Worm (Caenorhabditis elegans): Measurements from ENCODE around the gene F26F12.2.

The F26F12.2 gene

ce11 chrV:5851631-5852030 lies 13.2 kb upstream of the F26F12.2 start:
- TF ChIP-seq peb-1 (tag; optimal IDR thresholded peaks at IDR 0.05) (no peak), F13H6.1 (tag; optimal IDR thresholded peaks at IDR 0.05) (peak; percentile 16), nhr-129 (tag; optimal IDR thresholded peaks at IDR 0.05) (peak; percentile 73), sma-9 (GFP tag; optimal IDR thresholded peaks at IDR 0.05) (peak; percentile 36), sma-9 (tag; optimal IDR thresholded peaks at IDR 0.05) (no peak)

DNA sequence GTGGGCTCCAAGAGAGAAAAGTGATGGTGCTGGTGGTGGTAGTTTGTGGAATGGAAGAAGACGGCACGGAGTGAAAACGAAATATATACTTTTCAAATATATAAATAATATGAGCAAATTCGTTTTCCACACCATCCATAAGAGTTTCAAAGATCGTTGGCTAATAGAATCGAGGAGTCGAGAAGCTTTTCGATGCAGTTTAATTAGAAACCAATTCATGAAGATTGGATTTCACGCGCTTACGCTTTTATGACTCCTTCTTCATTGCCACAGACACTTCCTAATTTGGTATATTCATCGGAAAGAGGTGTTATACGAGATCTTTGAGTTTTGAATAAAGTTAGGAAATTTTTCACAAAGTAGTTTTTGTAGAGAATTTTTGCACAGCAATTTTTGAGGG lies 12.3 kb upstream of the F26F12.2 start:
- TF ChIP-seq unc-62 (GFP tag; optimal IDR thresholded peaks at IDR 0.05) (no peak), lin-13 (GFP tag; optimal IDR thresholded peaks at IDR 0.05) (no peak), nhr-21 (tag; optimal IDR thresholded peaks at IDR 0.05) (no peak), mab-5 (tag; optimal IDR thresholded peaks at IDR 0.05) (no peak), nhr-129 (tag; optimal IDR thresholded peaks at IDR 0.05) (no peak), lin-39 (tag; optimal IDR thresholded peaks at IDR 0.05) (no peak)

DNA sequence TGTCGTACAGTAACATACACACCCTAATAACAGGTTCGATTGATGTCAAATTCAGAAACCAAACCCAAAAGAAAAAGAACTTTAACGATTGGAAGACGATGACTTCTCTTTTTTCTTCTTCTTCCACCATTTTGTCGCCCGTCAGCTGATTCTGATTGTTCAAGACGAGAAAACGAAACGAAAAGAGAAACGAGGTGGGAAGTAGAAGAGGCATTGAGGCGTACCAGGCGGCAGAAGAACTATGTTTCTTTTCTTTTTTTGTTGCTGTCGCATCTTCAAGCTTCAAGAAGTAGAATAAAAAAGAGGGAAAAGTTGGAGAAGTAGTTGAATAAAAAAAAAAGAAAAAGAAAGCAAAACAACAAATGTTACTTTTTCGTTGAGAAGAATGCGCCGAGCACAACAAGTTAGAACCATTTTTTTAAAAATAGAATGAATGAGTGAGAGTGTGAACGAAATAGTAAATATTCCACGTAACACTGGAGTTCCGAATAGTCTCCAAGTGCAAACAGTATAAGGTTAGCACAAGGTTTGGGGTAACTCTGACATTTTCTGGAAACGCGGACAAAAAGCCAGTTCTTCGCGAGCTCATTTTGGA lies 9.7 kb upstream of the F26F12.2 start:
- TF ChIP-seq unc-55 (GFP tag; optimal IDR thresholded peaks at IDR 0.05) (peak; percentile 59), elt-1 (tag; optimal IDR thresholded peaks at IDR 0.05) (no peak), ztf-4 (tag; optimal IDR thresholded peaks at IDR 0.05) (peak; percentile 19), sma-9 (GFP tag; optimal IDR thresholded peaks at IDR 0.05) (no peak), sma-9 (tag; optimal IDR thresholded peaks at IDR 0.05) (no peak), nhr-25 (tag; optimal IDR thresholded peaks at IDR 0.05) (peak; percentile 16), nhr-129 (tag; optimal IDR thresholded peaks at IDR 0.05) (peak; percentile 55), F13H6.1 (tag; optimal IDR thresholded peaks at IDR 0.05) (peak; percentile 53), C34F6.9 (tag; optimal IDR thresholded peaks at IDR 0.05) (peak; percentile 11), zag-1 (tag; optimal IDR thresholded peaks at IDR 0.05) (no peak)

- TF ChIP-seq nhr-77 (tag; optimal IDR thresholded peaks at IDR 0.05) = no peak
- no peak for TF ChIP-seq nhr-12 (tag; optimal IDR thresholded peaks at IDR 0.05)
- no peak for TF ChIP-seq mdl-1 (tag; optimal IDR thresholded peaks at IDR 0.05)
- peak; percentile 35 for TF ChIP-seq nhr-129 (tag; optimal IDR thresholded peaks at IDR 0.05)
- TF ChIP-seq alr-1 (tag; optimal IDR thresholded peaks at IDR 0.05) = no peak
- peak; percentile 8 for TF ChIP-seq C34F6.9 (tag; optimal IDR thresholded peaks at IDR 0.05)
- no peak for TF ChIP-seq gmeb-1 (tag; optimal IDR thresholded peaks at IDR 0.05)
- no peak for TF ChIP-seq ztf-4 (tag; optimal IDR thresholded peaks at IDR 0.05)
- no peak for TF ChIP-seq lin-39 (tag; optimal IDR thresholded peaks at IDR 0.05)
- no peak for TF ChIP-seq elt-3 (tag; optimal IDR thresholded peaks at IDR 0.05)
- TF ChIP-seq blmp-1 (tag; optimal IDR thresholded peaks at IDR 0.05; ENCODE audit: insufficient read depth) = no peak
Measured at ce11 chrV:5846729-5847128, 8.3 kb upstream of the F26F12.2 start.

DNA sequence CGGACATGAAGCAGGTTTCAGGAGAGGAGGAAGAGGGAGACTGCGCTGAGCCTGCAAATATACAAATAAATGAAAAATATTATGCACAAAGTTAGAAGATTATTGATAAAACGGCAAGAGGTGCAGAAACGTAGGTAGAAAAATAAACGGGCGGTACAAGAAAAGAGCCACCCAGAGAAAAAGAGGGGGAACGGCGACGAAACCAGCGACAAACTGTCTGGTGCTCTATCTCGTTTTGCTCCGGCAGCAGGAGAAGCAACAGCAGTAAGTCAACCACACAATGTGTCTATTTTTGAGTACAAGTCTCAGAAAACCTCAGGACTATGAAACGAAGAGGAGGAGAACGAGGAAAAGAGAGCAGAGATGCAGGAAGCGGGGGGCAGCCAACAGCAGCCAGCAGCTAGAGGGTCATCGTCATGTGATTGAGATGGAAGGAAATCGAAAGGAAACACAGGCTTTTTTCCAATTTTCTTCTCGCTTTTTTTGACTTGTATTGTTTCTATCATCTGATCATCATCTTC lies 7.3 kb upstream of the F26F12.2 start, which contains the start of gene F26F12.3:
Gene F26F12.3 (minus strand): TSS at position 51 of the 521 bp plus-strand sequence.
- TF ChIP-seq ztf-11 (tag; optimal IDR thresholded peaks at IDR 0.05) (no peak), blmp-1 (tag; optimal IDR thresholded peaks at IDR 0.05; ENCODE audit: insufficient read depth) (peak; percentile 75), nhr-10 (tag; optimal IDR thresholded peaks at IDR 0.05) (no peak), lin-39 (tag; optimal IDR thresholded peaks at IDR 0.05) (no peak), sma-3 (GFP tag; optimal IDR thresholded peaks at IDR 0.05) (peak; percentile 88), nhr-129 (tag; optimal IDR thresholded peaks at IDR 0.05) (peak; percentile 89), elt-1 (tag; optimal IDR thresholded peaks at IDR 0.05) (no peak), nhr-25 (tag; optimal IDR thresholded peaks at IDR 0.05) (peak; percentile 30), Y55F3AM.14 (GFP tag; optimal IDR thresholded peaks at IDR 0.05) (peak; percentile 44), crh-2 (tag; optimal IDR thresholded peaks at IDR 0.05) (peak; percentile 24), C34F6.9 (tag; optimal IDR thresholded peaks at IDR 0.05) (peak; percentile 80), lsy-2 (tag; optimal IDR thresholded peaks at IDR 0.05) (peak in 1 of 2 experiments; percentile 66), R02D3.7 (tag; optimal IDR thresholded peaks at IDR 0.05) (no peak), lin-13 (GFP tag; optimal IDR thresholded peaks at IDR 0.05) (no peak), nhr-12 (tag; optimal IDR thresholded peaks at IDR 0.05) (no peak), lin-11 (tag; optimal IDR thresholded peaks at IDR 0.05) (peak; percentile 44), mab-5 (tag; optimal IDR thresholded peaks at IDR 0.05) (peak; percentile 41), sem-4 (tag; optimal IDR thresholded peaks at IDR 0.05) (peak; percentile 79), nhr-237 (tag; optimal IDR thresholded peaks at IDR 0.05) (no peak), mdl-1 (tag; optimal IDR thresholded peaks at IDR 0.05) (peak; percentile 39 to 54), gmeb-1 (tag; optimal IDR thresholded peaks at IDR 0.05) (peak; percentile 29), nhr-11 (tag; optimal IDR thresholded peaks at IDR 0.05) (no peak), nhr-6 (tag; optimal IDR thresholded peaks at IDR 0.05) (peak; percentile 11), ama-1 (optimal IDR thresholded peaks at IDR 0.05) (peak; percentile 68), unc-55 (GFP tag; optimal IDR thresholded peaks at IDR 0.05) (peak; percentile 29), F13H6.1 (tag; optimal IDR thresholded peaks at IDR 0.05) (peak; percentile 71), egl-27 (tag; optimal IDR thresholded peaks at IDR 0.05) (peak; percentile 11), sma-9 (GFP tag; optimal IDR thresholded peaks at IDR 0.05) (peak; percentile 90), sma-9 (tag; optimal IDR thresholded peaks at IDR 0.05) (no peak), fos-1 (tag; optimal IDR thresholded peaks at IDR 0.05) (peak; percentile 36), ztf-1 (GFP tag; conservative IDR thresholded peaks at IDR 0.05) (no peak), zag-1 (tag; optimal IDR thresholded peaks at IDR 0.05) (peak; percentile 11)
